Worm (Caenorhabditis elegans) whole organism, mixed stage, embryonic: Measurements from ENCODE around the gene F56C9.10.

ENCODE experiments used
- ceh-39 ChIP-seq: fragments of 150-350 bp; optimal IDR thresholded peaks from 2 replicates; lab custom pipeline; 2014; ENCODE audit warnings: missing biosample characterization, missing genetic modification characterization
- lin-32 ChIP-seq: fragments of 200-800 bp; sonication (Bioruptor generic); optimal IDR thresholded peaks from 2 replicates; lab custom pipeline; 2018; ENCODE audit warnings: mild to moderate bottlenecking, missing genetic modification characterization, missing compliant biosample characterization
- nhr-28 ChIP-seq: fragments of 150-350 bp; optimal IDR thresholded peaks from 2 replicates; lab custom pipeline; 2014; ENCODE audit warnings: missing biosample characterization, missing genetic modification characterization
- ztf-11 ChIP-seq: fragments of 150-350 bp; optimal IDR thresholded peaks from 2 replicates; lab custom pipeline; 2014; ENCODE audit warnings: missing biosample characterization, missing genetic modification characterization

DNA sequence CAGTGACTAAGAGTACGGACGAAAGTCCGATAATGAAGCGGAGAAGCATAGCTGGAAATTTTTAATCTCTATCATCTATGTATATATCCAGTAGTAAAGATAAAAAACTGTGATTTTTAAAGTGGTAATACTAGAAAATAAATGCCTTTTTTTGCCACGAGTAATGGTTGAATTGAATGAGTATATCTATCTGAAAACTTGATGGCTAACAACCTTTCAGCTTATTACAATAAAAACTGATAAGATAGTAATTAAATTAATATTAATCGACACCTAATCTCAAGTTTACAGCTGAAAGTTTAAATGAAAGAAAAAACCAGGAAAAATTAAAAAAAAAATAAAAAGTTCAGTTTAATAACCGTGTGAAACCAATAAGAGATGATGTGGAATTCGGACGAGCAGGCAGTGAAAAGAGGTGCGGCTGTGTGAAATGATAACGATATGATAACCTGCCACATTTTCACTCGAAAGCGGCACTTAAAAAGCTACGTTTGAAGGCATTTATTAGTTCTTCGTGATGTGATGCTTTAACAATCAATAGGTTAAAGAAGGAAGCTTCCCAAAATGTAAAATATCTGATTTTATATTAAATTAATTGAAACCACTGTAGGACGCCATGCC lies 20.1 kb downstream of the F56C9.10 start, which contains the start of gene nspg-6:
- TF ChIP-seq ztf-11 (tag; lab: Kevin White, UChicago) (no peak), lin-32 (GFP tag; lab: Kevin White, UChicago) (no peak), ceh-39 (tag; lab: Kevin White, UChicago) (no peak), nhr-28 (no peak)
